Fruit fly (Drosophila melanogaster) whole organism, pupa: Measurements from ENCODE around the gene PIP82.

ENCODE experiments used
- CG10348 ChIP-seq: fragments of 200-800 bp; sonication (Bioruptor generic); IDR thresholded peaks from 2 replicates; pipeline ENCODE4 v1.3.6; 2022; ENCODE audit warnings: missing biosample characterization, missing genetic modification characterization
- CG12605 ChIP-seq: fragments of 200-800 bp; sonication (Bioruptor generic); IDR thresholded peaks from 2 replicates; pipeline ENCODE4 v1.3.6; 2022; ENCODE audit warnings: missing biosample characterization, missing genetic modification characterization
- CG15710 ChIP-seq: fragments of 200-800 bp; sonication (Bioruptor generic); optimal IDR thresholded peaks from 2 replicates; lab custom pipeline; 2018; ENCODE audit warnings: missing biosample characterization, mild to moderate bottlenecking, missing genetic modification characterization, moderate library complexity
- CG34367 ChIP-seq: fragments of 200-800 bp; sonication (Bioruptor generic); optimal IDR thresholded peaks from 2 replicates; lab custom pipeline; 2018; ENCODE audit warnings: missing biosample characterization, mild to moderate bottlenecking, missing genetic modification characterization
- CG8301 ChIP-seq: fragments of 200-800 bp; sonication (Bioruptor generic); optimal IDR thresholded peaks from 2 replicates; lab custom pipeline; 2018; ENCODE audit warnings: missing biosample characterization, mild to moderate bottlenecking, missing genetic modification characterization
- EcR ChIP-seq: fragments of 200-800 bp; sonication (Bioruptor generic); optimal IDR thresholded peaks from 3 replicates; lab custom pipeline; 2019; ENCODE audit warnings: missing biosample characterization, missing genetic modification characterization, mild to moderate bottlenecking, moderate library complexity, missing genetic modification reagents
- Ets98B ChIP-seq: fragments of 200-800 bp; sonication (Bioruptor generic); IDR thresholded peaks from 2 replicates; pipeline ENCODE4 v1.3.6; 2022; ENCODE audit warnings: missing biosample characterization, missing genetic modification characterization
- fd96Ca ChIP-seq: fragments of 200-800 bp; sonication (Bioruptor generic); IDR thresholded peaks from 3 replicates; pipeline ENCODE4 v1.3.6; 2022; ENCODE audit warnings: missing biosample characterization, missing genetic modification characterization
- rn ChIP-seq: fragments of 200-800 bp; sonication (Bioruptor generic); IDR thresholded peaks from 2 replicates; pipeline ENCODE4 v1.3.6; 2022; ENCODE audit warnings: missing biosample characterization, missing genetic modification characterization

- TF ChIP-seq EcR (peak; percentile 52), CG12605 (GFP tag; lab: Robert Waterston, UW) (no peak), fd96Ca (GFP tag; lab: Robert Waterston, UW) (no peak), CG15710 (tag; lab: Kevin White, UChicago) (no peak), rn (GFP tag; lab: Robert Waterston, UW) (no peak), Ets98B (GFP tag; lab: Robert Waterston, UW) (no peak), CG8301 (tag; lab: Kevin White, UChicago) (no peak), CG10348 (GFP tag; lab: Robert Waterston, UW) (no peak), CG34367 (tag; lab: Kevin White, UChicago) (no peak)
Measured at dm6 chrX:8490291-8490975, 39.1 kb downstream of the PIP82 start.
